Fruit fly (Drosophila melanogaster): ENCODE results near the gene CG34301.

- no peak for TF ChIP-seq usp (GFP tag; optimal IDR thresholded peaks at IDR 0.05)
- TF ChIP-seq CG8478 (optimal IDR thresholded peaks at IDR 0.05) = no peak
- no peak for TF ChIP-seq pan (optimal IDR thresholded peaks at IDR 0.05)
Measured at dm6 chr3R:8808518-8808921, 35.3 kb downstream of the CG34301 start.
